Worm (Caenorhabditis elegans) whole organism, L1 larva: ENCODE data around the gene ccdc-149.

Source experiments
- C04F5.9 ChIP-seq: sonication (generic microtip); optimal IDR thresholded peaks from 2 replicates; lab custom pipeline; 2016; ENCODE audit warnings: missing genetic modification characterization, missing compliant biosample characterization
- C16A3.4 ChIP-seq: fragments of 150-350 bp; optimal IDR thresholded peaks from 2 replicates; lab custom pipeline; 2014; ENCODE audit warnings: missing biosample characterization, missing genetic modification characterization
- Y116A8C.19 ChIP-seq: sonication (generic microtip); optimal IDR thresholded peaks from 2 replicates; lab custom pipeline; 2016; ENCODE audit warnings: missing compliant biosample characterization, missing genetic modification characterization, borderline replicate concordance
- alr-1 ChIP-seq: fragments of 200-800 bp; sonication (Bioruptor generic); optimal IDR thresholded peaks from 2 replicates; lab custom pipeline; 2018; ENCODE audit warnings: borderline replicate concordance, mild to moderate bottlenecking, missing genetic modification characterization, missing compliant biosample characterization
- blmp-1 ChIP-seq: fragments of 150-350 bp; optimal IDR thresholded peaks from 2 replicates; lab custom pipeline; 2014; ENCODE audit warnings: missing biosample characterization, missing genetic modification characterization
- ceh-8 ChIP-seq: fragments of 200-800 bp; sonication (Bioruptor generic); optimal IDR thresholded peaks from 2 replicates; lab custom pipeline; 2018; ENCODE audit warnings: mild to moderate bottlenecking, missing genetic modification characterization, moderate library complexity, missing compliant biosample characterization
- ceh-82 ChIP-seq, 3 experiments: fragments of 150-350 bp in 1 of 3; sonication (generic microtip) in 2 of 3; optimal IDR thresholded peaks; 2 replicates each; lab custom pipeline; 2014 to 2017; ENCODE audit warnings: missing biosample characterization in 3 of 3, missing genetic modification characterization in 3 of 3
- ces-1 ChIP-seq: fragments of 150-350 bp; optimal IDR thresholded peaks from 2 replicates; lab custom pipeline; 2014; ENCODE audit warnings: missing biosample characterization, missing genetic modification reagents, missing genetic modification characterization
- efl-1 ChIP-seq, 4 experiments: fragments of 150-350 bp; optimal IDR thresholded peaks in 3 of 4; peaks in 1 of 4; 1 replicate in 1 of 4; 2 replicates in 3 of 4; lab custom pipeline; 2014; ENCODE audit warnings: missing biosample characterization in 2 of 4, missing genetic modification characterization in 2 of 4, missing genetic modification reagents in 2 of 4
- elt-2 ChIP-seq: sonication (generic microtip); optimal IDR thresholded peaks from 2 replicates; lab custom pipeline; 2016; ENCODE audit warnings: missing genetic modification characterization, mild to moderate bottlenecking, inconsistent platforms, missing compliant biosample characterization, missing genetic modification reagents
- ets-5 ChIP-seq: fragments of 200-800 bp; sonication (Bioruptor generic); IDR thresholded peaks from 2 replicates; pipeline ENCODE4 v1.3.6; 2022; ENCODE audit warnings: missing genetic modification characterization, missing compliant biosample characterization
- fkh-10 ChIP-seq: sonication (generic microtip); optimal IDR thresholded peaks from 2 replicates; lab custom pipeline; 2017; ENCODE audit warnings: missing biosample characterization, missing genetic modification reagents, missing genetic modification characterization
- fkh-8 ChIP-seq: sonication (generic microtip); optimal IDR thresholded peaks from 2 replicates; lab custom pipeline; 2016; ENCODE audit warnings: mild to moderate bottlenecking, missing genetic modification characterization, missing compliant biosample characterization
- grh-1 ChIP-seq: fragments of 200-800 bp; sonication (Bioruptor generic); IDR thresholded peaks from 2 replicates; pipeline ENCODE4 v1.3.6; 2022; ENCODE audit warnings: missing genetic modification reagents, missing genetic modification characterization, missing compliant biosample characterization
- irx-1 ChIP-seq: sonication (generic microtip); optimal IDR thresholded peaks from 2 replicates; lab custom pipeline; 2016; ENCODE audit warnings: missing genetic modification characterization, missing compliant biosample characterization
- jun-1 ChIP-seq: fragments of 150-350 bp; optimal IDR thresholded peaks from 2 replicates; lab custom pipeline; 2014; ENCODE audit warnings: missing biosample characterization, missing genetic modification reagents, missing genetic modification characterization
- lin-13 ChIP-seq: fragments of 150-350 bp; optimal IDR thresholded peaks from 2 replicates; lab custom pipeline; 2014; ENCODE audit warnings: missing biosample characterization, missing genetic modification reagents, missing genetic modification characterization
- lin-14 ChIP-seq: fragments of 200-800 bp; sonication (Bioruptor generic); optimal IDR thresholded peaks from 2 replicates; lab custom pipeline; 2018; ENCODE audit warnings: mild to moderate bottlenecking, missing genetic modification characterization, moderate library complexity, missing compliant biosample characterization
- lin-35 ChIP-seq, 2 experiments: fragments of 150-350 bp; optimal IDR thresholded peaks; 2 replicates each; lab custom pipeline; 2014; ENCODE audit warnings: missing biosample characterization in 2 of 2, missing genetic modification characterization in 2 of 2, missing genetic modification reagents in 2 of 2
- lin-39 ChIP-seq: fragments of 150-350 bp; optimal IDR thresholded peaks from 2 replicates; lab custom pipeline; 2014; ENCODE audit warnings: missing biosample characterization, missing genetic modification reagents, missing genetic modification characterization
- lir-3 ChIP-seq: sonication (generic microtip); optimal IDR thresholded peaks from 2 replicates; lab custom pipeline; 2016; ENCODE audit warnings: mild to moderate bottlenecking, missing genetic modification characterization, moderate library complexity, missing compliant biosample characterization; ENCODE audit not compliant: poor library complexity
- lsy-2 ChIP-seq, 2 experiments: fragments of 150-350 bp; optimal IDR thresholded peaks; 2 replicates each; lab custom pipeline; 2014; ENCODE audit warnings: missing biosample characterization in 2 of 2, missing genetic modification characterization in 2 of 2
- mab-9 ChIP-seq: fragments of 200-800 bp; sonication (Bioruptor generic); IDR thresholded peaks from 2 replicates; pipeline ENCODE4 v1.3.6; 2022; ENCODE audit warnings: missing genetic modification reagents, missing genetic modification characterization, missing compliant biosample characterization
- mdl-1 ChIP-seq, 2 experiments: fragments of 150-350 bp; optimal IDR thresholded peaks; 2 replicates each; lab custom pipeline; 2014 to 2017; ENCODE audit warnings: missing biosample characterization in 2 of 2, missing genetic modification characterization in 2 of 2, inconsistent platforms in 1 of 2
- mep-1 ChIP-seq: fragments of 150-350 bp; optimal IDR thresholded peaks from 2 replicates; lab custom pipeline; 2014; ENCODE audit warnings: missing biosample characterization, missing genetic modification characterization
- nhr-12 ChIP-seq: sonication (generic microtip); optimal IDR thresholded peaks from 2 replicates; lab custom pipeline; 2017; ENCODE audit warnings: missing biosample characterization, missing genetic modification characterization
- nhr-20 ChIP-seq: sonication (generic microtip); optimal IDR thresholded peaks from 2 replicates; lab custom pipeline; 2016; ENCODE audit warnings: mild to moderate bottlenecking, missing genetic modification characterization, missing compliant biosample characterization
- nhr-28 ChIP-seq: fragments of 150-350 bp; optimal IDR thresholded peaks from 2 replicates; lab custom pipeline; 2014; ENCODE audit warnings: missing biosample characterization, missing genetic modification characterization
- nhr-47 ChIP-seq: sonication (generic microtip); optimal IDR thresholded peaks from 2 replicates; lab custom pipeline; 2016; ENCODE audit warnings: mild to moderate bottlenecking, missing genetic modification characterization, moderate library complexity, missing compliant biosample characterization
- nhr-71 ChIP-seq: sonication (generic microtip); optimal IDR thresholded peaks from 2 replicates; lab custom pipeline; 2016; ENCODE audit warnings: mild to moderate bottlenecking, missing genetic modification characterization, moderate library complexity, missing compliant biosample characterization
- nhr-84 ChIP-seq: sonication (generic microtip); optimal IDR thresholded peaks from 2 replicates; lab custom pipeline; 2017; ENCODE audit warnings: missing biosample characterization, missing genetic modification characterization
- pax-3 ChIP-seq: fragments of 200-800 bp; sonication (Bioruptor generic); optimal IDR thresholded peaks from 2 replicates; lab custom pipeline; 2018; ENCODE audit warnings: mild to moderate bottlenecking, missing genetic modification characterization, moderate library complexity, missing compliant biosample characterization
- rnt-1 ChIP-seq: sonication (generic microtip); optimal IDR thresholded peaks from 2 replicates; lab custom pipeline; 2016; ENCODE audit warnings: mild to moderate bottlenecking, missing genetic modification characterization, moderate library complexity, missing compliant biosample characterization
- skn-1 ChIP-seq: fragments of 150-350 bp; optimal IDR thresholded peaks from 2 replicates; lab custom pipeline; 2014; ENCODE audit warnings: missing biosample characterization, missing genetic modification characterization
- snpc-4 ChIP-seq: fragments of 150-350 bp; optimal IDR thresholded peaks from 2 replicates; lab custom pipeline; 2014; ENCODE audit warnings: missing biosample characterization, missing genetic modification characterization
- sptf-1 ChIP-seq: fragments of 150-350 bp; optimal IDR thresholded peaks from 2 replicates; lab custom pipeline; 2014; ENCODE audit warnings: missing biosample characterization, missing genetic modification characterization
- sup-37 ChIP-seq: fragments of 200-800 bp; sonication (Bioruptor generic); optimal IDR thresholded peaks from 2 replicates; lab custom pipeline; 2018; ENCODE audit warnings: mild to moderate bottlenecking, missing genetic modification characterization, missing compliant biosample characterization
- swsn-7 ChIP-seq: sonication (generic microtip); optimal IDR thresholded peaks from 2 replicates; lab custom pipeline; 2016; ENCODE audit warnings: missing genetic modification characterization, missing compliant biosample characterization
- tbx-2 ChIP-seq: sonication (generic microtip); optimal IDR thresholded peaks from 2 replicates; lab custom pipeline; 2016; ENCODE audit warnings: missing genetic modification characterization, missing compliant biosample characterization
- tlp-1 ChIP-seq: fragments of 150-350 bp; optimal IDR thresholded peaks from 2 replicates; lab custom pipeline; 2014; ENCODE audit warnings: missing biosample characterization, missing genetic modification characterization
- unc-130 ChIP-seq: fragments of 150-350 bp; optimal IDR thresholded peaks from 2 replicates; lab custom pipeline; 2017; ENCODE audit warnings: missing biosample characterization, missing genetic modification characterization, inconsistent platforms
- unc-62 ChIP-seq: fragments of 150-350 bp; optimal IDR thresholded peaks from 2 replicates; lab custom pipeline; 2014; ENCODE audit warnings: missing biosample characterization, missing genetic modification reagents, missing genetic modification characterization
- vab-15 ChIP-seq: sonication (generic microtip); optimal IDR thresholded peaks from 2 replicates; lab custom pipeline; 2017; ENCODE audit warnings: missing genotype, mild to moderate bottlenecking, missing genetic modification characterization, missing compliant biosample characterization
- xbp-1 ChIP-seq: sonication (generic microtip); optimal IDR thresholded peaks from 2 replicates; lab custom pipeline; 2016; ENCODE audit warnings: missing genetic modification characterization, missing compliant biosample characterization
- zag-1 ChIP-seq: fragments of 150-350 bp; optimal IDR thresholded peaks from 2 replicates; lab custom pipeline; 2014; ENCODE audit warnings: missing biosample characterization, missing genetic modification characterization
- ztf-11 ChIP-seq, 2 experiments: sonication (generic microtip); optimal IDR thresholded peaks; 2 replicates each; lab custom pipeline; 2016 to 2017; ENCODE audit warnings: missing genetic modification characterization in 2 of 2, missing biosample characterization in 1 of 2, missing compliant biosample characterization in 1 of 2

ccdc-149 gene

DNA sequence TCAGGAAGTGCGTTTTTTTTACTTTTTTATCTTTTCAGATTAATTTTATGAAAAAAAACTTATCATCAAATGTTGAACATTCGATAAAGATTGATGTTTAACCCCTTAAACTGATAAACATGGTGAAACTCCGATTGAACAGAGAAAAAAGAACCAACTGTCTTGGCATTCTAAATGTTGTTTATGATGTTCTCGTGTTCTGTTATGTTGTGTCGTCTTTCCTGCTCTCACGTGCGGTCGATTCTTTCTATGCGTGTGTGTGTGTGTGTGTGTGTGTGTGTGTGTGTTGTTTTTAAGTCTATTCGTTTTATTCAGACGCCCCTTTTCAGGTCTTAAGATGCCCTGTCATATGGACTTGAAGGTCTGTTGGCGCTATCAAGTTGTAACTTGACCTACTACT, 41.7 kb downstream of the ccdc-149 start:
- TF ChIP-seq snpc-4 (no peak), ztf-11 (tag; optimal IDR thresholded peaks at IDR 0.05; lab: Kevin White, UChicago) (no peak), elt-2 (tag; lab: Kevin White, UChicago) (peak; percentile 15), lin-35 (GFP tag; optimal IDR thresholded peaks at IDR 0.05; lab: Kevin White, UChicago) (peak in 1 of 2 experiments; percentile 36), mdl-1 (tag; optimal IDR thresholded peaks at IDR 0.05; lab: Kevin White, UChicago) (peak in 1 of 2 experiments; percentile 26), nhr-84 (tag; lab: Kevin White, UChicago) (no peak), lin-14 (peak; percentile 49)

DNA sequence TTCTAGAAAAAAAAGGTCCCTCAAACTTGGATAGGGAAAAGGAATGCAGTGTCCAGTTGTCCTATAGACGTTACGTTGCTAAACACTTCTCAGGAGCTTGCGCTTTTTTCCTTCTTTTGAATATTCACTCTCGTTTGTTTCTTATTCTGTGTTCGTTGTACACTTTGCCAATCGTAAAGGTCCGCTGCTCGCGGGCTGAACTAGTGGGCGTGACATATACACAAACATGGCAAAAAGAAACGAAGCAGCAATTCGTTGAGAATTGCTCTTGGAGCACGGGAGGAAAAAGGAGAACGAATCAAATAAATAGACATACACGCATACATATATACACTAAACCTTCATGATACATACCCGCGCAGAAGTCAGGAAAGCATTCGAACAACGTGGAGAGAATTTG, 42.4 kb downstream of the ccdc-149 start:
- TF ChIP-seq sptf-1 (tag; lab: Kevin White, UChicago) (no peak), lin-14 (peak; percentile 18)
- TF ChIP-seq, all 84 proteins: peak for 1

ce11 chrX:11467320-11467732, 43.9 kb downstream of the ccdc-149 start:
- no peak for TF ChIP-seq C04F5.9
- peak; percentile 77 for TF ChIP-seq tbx-2 (tag; lab: Kevin White, UChicago)
- TF ChIP-seq ceh-8 (GFP tag; lab: Kevin White, UChicago) = peak; percentile 28
- TF ChIP-seq sup-37 = peak; percentile 3
- no peak for TF ChIP-seq grh-1 (GFP tag; lab: Robert Waterston, UW)
- peak; percentile 6 for TF ChIP-seq lin-13 (GFP tag; lab: Kevin White, UChicago)
- TF ChIP-seq nhr-28 = no peak
- TF ChIP-seq lir-3 (tag; lab: Kevin White, UChicago) = no peak
- TF ChIP-seq tlp-1 (tag; lab: Kevin White, UChicago) = no peak
- no peak for TF ChIP-seq elt-2 (tag; lab: Kevin White, UChicago)
- peak; percentile 99 for TF ChIP-seq lin-14
- peak; percentile 31 for TF ChIP-seq vab-15 (tag; lab: Kevin White, UChicago)
- peak; percentile 88 for TF ChIP-seq fkh-8
- TF ChIP-seq fkh-10 (GFP tag; lab: Kevin White, UChicago) = peak; percentile 97
- TF ChIP-seq Y116A8C.19 (tag; lab: Kevin White, UChicago) = no peak
- peak; percentile 60 for TF ChIP-seq irx-1 (tag; lab: Kevin White, UChicago)
- peak; percentile 46 for TF ChIP-seq nhr-20 (tag; lab: Kevin White, UChicago)
- no peak for TF ChIP-seq pax-3 (tag; lab: Kevin White, UChicago)
- peak in 2 of 3 experiments; percentile 50 to 79 for TF ChIP-seq ceh-82 (tag; optimal IDR thresholded peaks at IDR 0.05; lab: Kevin White, UChicago)
- TF ChIP-seq C16A3.4 = peak; percentile 41
- no peak for TF ChIP-seq nhr-12 (tag; lab: Kevin White, UChicago)
- TF ChIP-seq xbp-1 (tag; lab: Kevin White, UChicago) = peak; percentile 54
- TF ChIP-seq nhr-71 (tag; lab: Kevin White, UChicago) = peak; percentile 82
- peak; percentile 44 for TF ChIP-seq zag-1
- TF ChIP-seq mep-1 (tag; lab: Kevin White, UChicago) = peak; percentile 81
- TF ChIP-seq nhr-47 = peak; percentile 72
- TF ChIP-seq jun-1 = peak; percentile 35
- no peak for TF ChIP-seq nhr-84 (tag; lab: Kevin White, UChicago)
- TF ChIP-seq lsy-2 (tag; optimal IDR thresholded peaks at IDR 0.05; lab: Kevin White, UChicago) = peak; percentile 43 to 65
- TF ChIP-seq skn-1 (tag; lab: Kevin White, UChicago) = peak; percentile 39
- peak; percentile 79 for TF ChIP-seq rnt-1 (tag; lab: Kevin White, UChicago)
- TF ChIP-seq lin-35 (GFP tag; optimal IDR thresholded peaks at IDR 0.05; lab: Kevin White, UChicago) = peak; percentile 29 to 48
- no peak for TF ChIP-seq alr-1 (tag; lab: Kevin White, UChicago)
- TF ChIP-seq unc-130 (tag; lab: Kevin White, UChicago) = no peak
- TF ChIP-seq ztf-11 (tag; optimal IDR thresholded peaks at IDR 0.05; lab: Kevin White, UChicago) = peak in 1 of 2 experiments; percentile 38
- TF ChIP-seq lin-39 (tag; lab: Kevin White, UChicago) = no peak
- no peak for TF ChIP-seq unc-62 (GFP tag; lab: Kevin White, UChicago)
- TF ChIP-seq mdl-1 (tag; optimal IDR thresholded peaks at IDR 0.05; lab: Kevin White, UChicago) = peak in 1 of 2 experiments; percentile 78
- no peak for TF ChIP-seq blmp-1
- peak; percentile 73 for TF ChIP-seq swsn-7
- no peak for TF ChIP-seq ets-5 (GFP tag; lab: Robert Waterston, UW)
- peak; percentile 27 to 28 for TF ChIP-seq efl-1 (optimal IDR thresholded peaks at IDR 0.05; lab: Kevin White, UChicago)
- TF ChIP-seq efl-1 (GFP tag; optimal IDR thresholded peaks at IDR 0.05 in 1 of 2; lab: Kevin White, UChicago) = peak in 1 of 2 experiments; percentile 89
- peak; percentile 63 for TF ChIP-seq ces-1 (GFP tag; lab: Kevin White, UChicago)
- TF ChIP-seq sptf-1 (tag; lab: Kevin White, UChicago) = no peak
- TF ChIP-seq mab-9 = 0 out of 2 replicates have a peak, but pooled peaks have one; percentile 41
